Worm (Caenorhabditis elegans) whole organism, mixed stage, embryonic: ENCODE measurements around the gene tmc-1.

Experiments used
- ces-1 ChIP-seq: fragments of 150-350 bp; optimal IDR thresholded peaks from 2 replicates; lab custom pipeline; 2014; ENCODE audit warnings: missing biosample characterization, missing genetic modification reagents, missing genetic modification characterization
- elt-1 ChIP-seq: sonication (generic microtip); optimal IDR thresholded peaks from 2 replicates; lab custom pipeline; 2017; ENCODE audit warnings: missing genetic modification characterization, mild to moderate bottlenecking, missing compliant biosample characterization, antibody characterized with exemption, moderate library complexity, borderline replicate concordance; ENCODE audit not compliant: insufficient read depth
- lin-32 ChIP-seq: fragments of 200-800 bp; sonication (Bioruptor generic); optimal IDR thresholded peaks from 2 replicates; lab custom pipeline; 2018; ENCODE audit warnings: mild to moderate bottlenecking, missing genetic modification characterization, missing compliant biosample characterization
- mls-2 ChIP-seq: sonication (generic microtip); optimal IDR thresholded peaks from 2 replicates; lab custom pipeline; 2016; ENCODE audit warnings: mild to moderate bottlenecking, missing genetic modification characterization, moderate library complexity, missing compliant biosample characterization
- nhr-28 ChIP-seq: fragments of 150-350 bp; optimal IDR thresholded peaks from 2 replicates; lab custom pipeline; 2014; ENCODE audit warnings: missing biosample characterization, missing genetic modification characterization
- nhr-76 ChIP-seq: sonication (generic microtip); optimal IDR thresholded peaks from 2 replicates; lab custom pipeline; 2017; ENCODE audit warnings: missing biosample characterization, missing genetic modification characterization
- pha-4 ChIP-seq: fragments of 150-350 bp; optimal IDR thresholded peaks from 2 replicates; lab custom pipeline; 2018; ENCODE audit warnings: missing biosample characterization, missing genetic modification reagents, missing genetic modification characterization
- snpc-4 ChIP-seq: fragments of 150-350 bp; optimal IDR thresholded peaks from 2 replicates; lab custom pipeline; 2014; ENCODE audit warnings: missing biosample characterization, missing genetic modification characterization
- sptf-1 ChIP-seq: sonication (generic microtip); optimal IDR thresholded peaks from 2 replicates; lab custom pipeline; 2017; ENCODE audit warnings: mild to moderate bottlenecking, missing genetic modification characterization, moderate library complexity, missing compliant biosample characterization
- unc-39 ChIP-seq: fragments of 150-350 bp; optimal IDR thresholded peaks from 2 replicates; lab custom pipeline; 2014; ENCODE audit warnings: missing biosample characterization, missing genetic modification characterization

DNA sequence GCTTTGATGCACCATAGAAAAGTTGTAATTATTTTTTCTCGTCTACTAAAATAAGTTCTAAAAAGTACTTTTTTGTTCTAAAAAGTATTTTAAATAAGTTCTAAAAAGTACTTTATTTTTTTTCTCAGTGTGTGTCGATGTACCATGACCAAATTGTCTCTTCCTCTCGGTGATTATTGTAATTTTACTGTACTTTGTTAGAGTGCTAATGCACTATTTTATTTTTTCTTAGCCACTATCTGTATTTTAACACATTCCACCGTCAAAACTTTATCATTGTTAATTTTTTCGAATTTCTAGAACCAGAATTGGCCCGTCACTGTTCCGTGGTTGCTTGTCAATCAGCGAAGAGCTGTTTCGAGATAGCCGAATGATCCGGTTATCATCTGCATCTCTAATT, 18.0 kb downstream of the tmc-1 start, which contains the start of gene hot-8:
- TF ChIP-seq mls-2 (tag; lab: Kevin White, UChicago) (no peak), pha-4 (no peak), elt-1 (tag; lab: Kevin White, UChicago) (no peak), nhr-76 (tag; lab: Kevin White, UChicago) (no peak), unc-39 (tag; lab: Kevin White, UChicago) (no peak), sptf-1 (no peak), nhr-28 (no peak), snpc-4 (tag; lab: Kevin White, UChicago) (no peak), lin-32 (no peak), ces-1 (GFP tag; lab: Kevin White, UChicago) (no peak)
